Worm (Caenorhabditis elegans): ENCODE data around the gene R08D7.4.

DNA sequence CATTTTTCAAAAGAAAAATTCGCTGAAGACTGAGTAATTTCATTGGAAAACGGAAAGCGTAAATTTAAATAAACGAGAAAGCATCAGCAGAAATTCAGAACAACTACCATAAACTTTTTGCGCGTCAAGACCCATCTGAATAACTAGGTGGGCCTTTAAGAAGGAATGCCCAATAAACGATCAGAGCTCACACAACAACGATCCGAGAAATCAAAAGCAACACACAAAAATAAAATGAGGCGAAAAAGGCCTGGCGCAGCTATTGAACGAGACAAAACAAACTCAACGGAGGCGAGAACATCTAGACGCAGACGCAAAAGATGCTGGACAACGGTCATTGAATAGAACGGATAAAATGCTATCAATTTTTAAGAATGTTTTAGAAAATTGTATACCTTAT, 27.2 kb downstream of the R08D7.4 start:
- no peak for TF ChIP-seq unc-39 (tag; optimal IDR thresholded peaks at IDR 0.05)
- no peak for TF ChIP-seq fos-1 (tag; optimal IDR thresholded peaks at IDR 0.05)
- TF ChIP-seq nhr-6 (tag; optimal IDR thresholded peaks at IDR 0.05) = no peak
- no peak for TF ChIP-seq sma-3 (GFP tag; optimal IDR thresholded peaks at IDR 0.05)
- no peak for TF ChIP-seq ama-1 (optimal IDR thresholded peaks at IDR 0.05)
- no peak for TF ChIP-seq mdl-1 (tag; optimal IDR thresholded peaks at IDR 0.05)
- no peak for TF ChIP-seq nhr-12 (tag; optimal IDR thresholded peaks at IDR 0.05)
- TF ChIP-seq unc-55 (GFP tag; optimal IDR thresholded peaks at IDR 0.05) = no peak
- TF ChIP-seq nhr-25 (tag; optimal IDR thresholded peaks at IDR 0.05) = no peak
